Worm (Caenorhabditis elegans): ENCODE results near the gene cht-3.

The cht-3 gene

DNA sequence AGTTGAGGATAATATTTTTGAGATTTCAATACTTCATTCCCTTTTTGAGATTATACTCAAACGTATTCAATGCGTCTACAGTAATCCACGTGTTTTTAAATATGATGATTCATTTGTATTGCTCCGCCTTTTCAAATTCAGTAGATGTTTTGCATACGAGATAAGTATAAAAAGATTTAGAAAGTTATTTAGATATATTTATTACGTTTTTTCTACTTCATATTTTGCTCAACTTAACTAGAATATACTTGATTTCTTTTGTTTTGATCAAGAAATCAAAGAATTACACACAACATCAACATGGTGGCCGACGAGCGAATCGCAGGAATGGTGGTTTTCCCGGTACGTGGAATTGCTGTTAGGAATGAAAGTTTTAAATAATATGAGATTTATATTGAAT is 54.3 kb downstream of the cht-3 start, which contains the start of gene srx-50:
srx-50 (plus strand) TSS at position 301 of the 400 bp plus-strand sequence.
- TF ChIP-seq T22C8.4 (GFP tag; IDR thresholded peaks at IDR 0.05) (no peak), ztf-23 (GFP tag; IDR thresholded peaks at IDR 0.05) (no peak), klf-2 (GFP tag; conservative IDR thresholded peaks at IDR 0.05) (no peak), med-1 (GFP tag; optimal IDR thresholded peaks at IDR 0.05; ENCODE audit: insufficient read depth) (no peak), flt-1 (GFP tag; IDR thresholded peaks at IDR 0.05) (no peak)

Data from whole organism, midembryonic.